Worm (Caenorhabditis elegans) whole organism, L4/young adult: ENCODE data around the gene C48D1.5.

Source experiments
- W03F9.2 ChIP-seq: fragments of 150-350 bp; optimal IDR thresholded peaks from 2 replicates; lab custom pipeline; 2014; ENCODE audit warnings: missing biosample characterization, missing genetic modification characterization
- him-1 ChIP-seq: sonication (generic microtip); optimal IDR thresholded peaks from 2 replicates; lab custom pipeline; 2016; ENCODE audit warnings: missing genotype, missing genetic modification reagents, missing genetic modification characterization, missing compliant biosample characterization

DNA sequence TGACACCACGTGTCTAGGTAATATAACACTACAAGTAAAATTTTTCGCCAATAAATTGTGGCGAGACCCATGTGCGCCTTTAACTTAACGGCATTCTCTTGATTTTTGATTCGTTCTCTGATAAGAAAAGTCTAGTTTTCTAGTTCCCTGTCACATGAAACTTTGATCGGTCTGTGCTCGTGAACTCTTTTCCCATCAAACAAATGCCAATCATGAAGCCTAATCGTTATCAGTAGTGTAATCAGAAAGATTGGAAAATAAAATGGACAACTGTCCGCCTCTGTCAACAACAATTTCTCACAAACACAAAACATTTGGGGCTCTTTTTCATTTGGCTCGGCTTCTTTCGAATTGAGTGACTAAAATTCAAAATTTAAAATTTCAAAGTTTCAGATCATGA is 32.1 kb downstream of the C48D1.5 start, which contains the start of gene ttr-45:
- TF ChIP-seq him-1 (tag; lab: Kevin White, UChicago) (no peak), W03F9.2 (tag; lab: Kevin White, UChicago) (no peak)
